Fruit fly (Drosophila melanogaster): ENCODE results near the gene CTCF.

The CTCF gene

DNA sequence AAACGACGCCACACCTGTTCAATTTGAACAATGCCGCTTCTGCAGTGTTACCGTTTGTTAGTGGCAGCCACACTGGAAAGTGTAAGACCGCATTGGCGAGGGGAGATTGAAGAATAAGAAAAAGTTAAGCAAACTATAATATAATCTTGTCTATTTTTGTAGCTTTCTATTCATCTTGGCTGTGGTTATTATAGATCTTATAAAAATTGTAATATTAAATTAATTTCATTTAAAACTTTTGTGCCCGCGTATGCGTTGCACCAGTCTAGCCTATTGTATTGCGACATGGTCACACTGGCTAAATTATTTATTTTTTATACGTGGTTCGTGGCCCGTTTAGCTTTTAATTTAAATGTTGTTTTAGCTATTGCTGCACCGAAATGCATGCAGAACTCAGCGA, 33.2 kb downstream of the CTCF start, which contains the start of the genes RhoGEF4 and Rint1 (continued):
- no peak for TF ChIP-seq trh (GFP tag; optimal IDR thresholded peaks at IDR 0.05)
- peak; percentile 36; the same call in 2 of the 3 replicates for TF ChIP-seq B-H1 (GFP tag; IDR thresholded peaks at IDR 0.05)
- no peak for TF ChIP-seq fd64A (GFP tag; optimal IDR thresholded peaks at IDR 0.05)
- no peak for TF ChIP-seq slp2 (GFP tag; optimal IDR thresholded peaks at IDR 0.05)
- TF ChIP-seq CG4328 (GFP tag; optimal IDR thresholded peaks at IDR 0.05), result no peak
- TF ChIP-seq Hr78 (GFP tag; optimal IDR thresholded peaks at IDR 0.05), result no peak
- 0 out of 2 replicates have a peak, but pooled peaks have one; percentile 31 for TF ChIP-seq seq (GFP tag; IDR thresholded peaks at IDR 0.05)
- peak; percentile 63 for TF ChIP-seq CG17328 (GFP tag; IDR thresholded peaks at IDR 0.05)
- TF ChIP-seq schlank (tag; optimal IDR thresholded peaks at IDR 0.05), result no peak
- TF ChIP-seq Xrp1 (GFP tag; IDR thresholded peaks at IDR 0.05), result peak; percentile 72
- 0 out of 2 replicates have a peak, but pooled peaks have one; percentile 27 for TF ChIP-seq stc (GFP tag; IDR thresholded peaks at IDR 0.05)
- TF ChIP-seq CG7556 (GFP tag; optimal IDR thresholded peaks at IDR 0.05), result peak; percentile 56
- peak; percentile 41; the same call in 1 of the 2 replicates for TF ChIP-seq dimm (GFP tag; IDR thresholded peaks at IDR 0.05)
- peak; percentile 8 for TF ChIP-seq Mes4 (GFP tag; optimal IDR thresholded peaks at IDR 0.05)
- TF ChIP-seq nom (GFP tag; optimal IDR thresholded peaks at IDR 0.05), result no peak
- peak; percentile 65 for TF ChIP-seq NfI (GFP tag; optimal IDR thresholded peaks at IDR 0.05)
- TF ChIP-seq CG14965 (GFP tag; optimal IDR thresholded peaks at IDR 0.05; ENCODE audit: borderline replicate concordance), result no peak
- peak; percentile 72 for TF ChIP-seq CG15601 (tag; optimal IDR thresholded peaks at IDR 0.05)
- no peak for TF ChIP-seq Oaz (GFP tag; IDR thresholded peaks at IDR 0.05)
- TF ChIP-seq Drgx (GFP tag; IDR thresholded peaks at IDR 0.05), result no peak
- peak; percentile 67 for TF ChIP-seq NFAT (GFP tag; IDR thresholded peaks at IDR 0.05)
- peak; percentile 37 for TF ChIP-seq Bteb2 (GFP tag; optimal IDR thresholded peaks at IDR 0.05)
- no peak for TF ChIP-seq CG11398 (GFP tag; optimal IDR thresholded peaks at IDR 0.05)
- peak; percentile 75 for TF ChIP-seq CG13424 (tag; optimal IDR thresholded peaks at IDR 0.05)
- TF ChIP-seq nmo (GFP tag; optimal IDR thresholded peaks at IDR 0.05), result peak; percentile 84
- peak; percentile 38 for TF ChIP-seq CG7786 (GFP tag; optimal IDR thresholded peaks at IDR 0.05)
- peak; percentile 82 for TF ChIP-seq CG17829 (tag; optimal IDR thresholded peaks at IDR 0.05)
- TF ChIP-seq CG11695 (GFP tag; IDR thresholded peaks at IDR 0.05), result no peak
- TF ChIP-seq CkIIα-i1 (GFP tag; IDR thresholded peaks at IDR 0.05), result no peak
- no peak for TF ChIP-seq hb (GFP tag; IDR thresholded peaks at IDR 0.05; ENCODE audit: partially characterized antibody)
- no peak for TF ChIP-seq bowl (GFP tag; IDR thresholded peaks at IDR 0.05)
- peak; percentile 79 for TF ChIP-seq CG13775 (GFP tag; optimal IDR thresholded peaks at IDR 0.05)
- TF ChIP-seq pan (optimal IDR thresholded peaks at IDR 0.05), result no peak
- peak in 1 of 2 experiments; percentile 74 for TF ChIP-seq pan (GFP tag; optimal IDR thresholded peaks at IDR 0.05 in 1 of 2, IDR thresholded peaks at IDR 0.05 in 1 of 2)
- TF ChIP-seq sima (GFP tag; optimal IDR thresholded peaks at IDR 0.05), result no peak
- peak; percentile 73 for TF ChIP-seq CG12155 (GFP tag; optimal IDR thresholded peaks at IDR 0.05)
- TF ChIP-seq yki (optimal IDR thresholded peaks at IDR 0.05), result no peak
- TF ChIP-seq gfzf (GFP tag; optimal IDR thresholded peaks at IDR 0.05), result peak; percentile 81
- no peak for TF ChIP-seq CG17912 (GFP tag; optimal IDR thresholded peaks at IDR 0.05)
- no peak for TF ChIP-seq en (GFP tag; optimal IDR thresholded peaks at IDR 0.05)
- 0 out of 3 replicates have a peak, but pooled peaks have one; percentile 36 for TF ChIP-seq Mrtf (GFP tag; IDR thresholded peaks at IDR 0.05)
- TF ChIP-seq zfh1 (GFP tag; IDR thresholded peaks at IDR 0.05), result peak; percentile 85
- TF ChIP-seq CG15011 (GFP tag; optimal IDR thresholded peaks at IDR 0.05), result no peak
- TF ChIP-seq Fer3 (tag; optimal IDR thresholded peaks at IDR 0.05), result peak; percentile 41
- peak; percentile 43 for TF ChIP-seq fd3F (GFP tag; optimal IDR thresholded peaks at IDR 0.05)
- TF ChIP-seq Scr (GFP tag; IDR thresholded peaks at IDR 0.05; ENCODE audit: partially characterized antibody), result peak; percentile 21; the same call in 1 of the 2 replicates
- TF ChIP-seq Lpt (GFP tag; optimal IDR thresholded peaks at IDR 0.05), result no peak
- peak; percentile 28 for TF ChIP-seq lab (GFP tag; optimal IDR thresholded peaks at IDR 0.05)
- TF ChIP-seq jigr1 (GFP tag; IDR thresholded peaks at IDR 0.05), result peak; percentile 62; the same call in 2 of the 3 replicates
- TF ChIP-seq Sin3A (optimal IDR thresholded peaks at IDR 0.05), result peak; percentile 87
- no peak for TF ChIP-seq crol (GFP tag; IDR thresholded peaks at IDR 0.05)
- TF ChIP-seq Elba2 (GFP tag; optimal IDR thresholded peaks at IDR 0.05), result peak; percentile 70
